Worm (Caenorhabditis elegans): Measurements from ENCODE around the gene Y71H2AM.1.
A peak's percentile ranks its signal among the peaks of the same experiment; 100 is the strongest.

Y71H2AM.1 gene

ce11 chrIII:2801800-2802515 is 24.9 kb upstream of the Y71H2AM.1 start, which contains the start of the genes twk-45 and Y71H2AM.25:
twk-45 (minus strand) TSS chrIII:2801900.
Y71H2AM.25 (plus strand) TSS chrIII:2802465.
- TF ChIP-seq unc-55 (GFP tag; optimal IDR thresholded peaks at IDR 0.05) (no peak), sem-4 (tag; optimal IDR thresholded peaks at IDR 0.05) (no peak), ztf-11 (tag; optimal IDR thresholded peaks at IDR 0.05) (no peak), nhr-10 (tag; optimal IDR thresholded peaks at IDR 0.05) (no peak), elt-1 (tag; optimal IDR thresholded peaks at IDR 0.05) (no peak), unc-39 (tag; optimal IDR thresholded peaks at IDR 0.05) (no peak), nhr-21 (tag; optimal IDR thresholded peaks at IDR 0.05) (no peak), sma-3 (GFP tag; optimal IDR thresholded peaks at IDR 0.05) (no peak), nhr-77 (tag; optimal IDR thresholded peaks at IDR 0.05) (no peak), lin-13 (GFP tag; optimal IDR thresholded peaks at IDR 0.05) (no peak), egl-27 (tag; optimal IDR thresholded peaks at IDR 0.05) (no peak), fos-1 (tag; optimal IDR thresholded peaks at IDR 0.05) (no peak), R02D3.7 (tag; optimal IDR thresholded peaks at IDR 0.05) (no peak), lsy-2 (tag; optimal IDR thresholded peaks at IDR 0.05) (no peak), lin-11 (tag; optimal IDR thresholded peaks at IDR 0.05) (no peak), nhr-6 (tag; optimal IDR thresholded peaks at IDR 0.05) (no peak), dmd-4 (tag; optimal IDR thresholded peaks at IDR 0.05) (no peak), lin-39 (tag; optimal IDR thresholded peaks at IDR 0.05) (no peak), blmp-1 (tag; optimal IDR thresholded peaks at IDR 0.05; ENCODE audit: insufficient read depth) (no peak), mbf-1 (tag; optimal IDR thresholded peaks at IDR 0.05) (no peak)

ce11 chrIII:2804461-2804860 is 22.4 kb upstream of the Y71H2AM.1 start:
- peak; percentile 64 for TF ChIP-seq F13H6.1 (tag; optimal IDR thresholded peaks at IDR 0.05)
- peak; percentile 66 for TF ChIP-seq nhr-6 (tag; optimal IDR thresholded peaks at IDR 0.05)
- TF ChIP-seq gmeb-1 (tag; optimal IDR thresholded peaks at IDR 0.05) = peak; percentile 73
- no peak for TF ChIP-seq zag-1 (tag; optimal IDR thresholded peaks at IDR 0.05)
- TF ChIP-seq nhr-23 (tag; optimal IDR thresholded peaks at IDR 0.05) = no peak
- TF ChIP-seq nhr-129 (tag; optimal IDR thresholded peaks at IDR 0.05) = peak; percentile 88
- TF ChIP-seq lin-39 (tag; optimal IDR thresholded peaks at IDR 0.05) = no peak
- peak; percentile 21 for TF ChIP-seq sma-3 (GFP tag; optimal IDR thresholded peaks at IDR 0.05)
- peak; percentile 40 for TF ChIP-seq unc-55 (GFP tag; optimal IDR thresholded peaks at IDR 0.05)
- no peak for TF ChIP-seq elt-3 (tag; optimal IDR thresholded peaks at IDR 0.05)
- peak; percentile 76 for TF ChIP-seq C34F6.9 (tag; optimal IDR thresholded peaks at IDR 0.05)
- no peak for TF ChIP-seq skn-1 (tag; optimal IDR thresholded peaks at IDR 0.05)
- TF ChIP-seq unc-39 (tag; optimal IDR thresholded peaks at IDR 0.05) = no peak
- TF ChIP-seq dmd-4 (tag; optimal IDR thresholded peaks at IDR 0.05) = no peak
- TF ChIP-seq blmp-1 (tag; optimal IDR thresholded peaks at IDR 0.05; ENCODE audit: insufficient read depth) = no peak
- peak; percentile 50 for TF ChIP-seq fos-1 (tag; optimal IDR thresholded peaks at IDR 0.05)
- TF ChIP-seq ztf-11 (tag; optimal IDR thresholded peaks at IDR 0.05) = no peak
- TF ChIP-seq snpc-4 (tag; optimal IDR thresholded peaks at IDR 0.05) = peak; percentile 11
- peak; percentile 55 to 86 for TF ChIP-seq lsy-2 (tag; optimal IDR thresholded peaks at IDR 0.05)
- peak; percentile 62 for TF ChIP-seq sem-4 (tag; optimal IDR thresholded peaks at IDR 0.05)
- no peak for TF ChIP-seq Y55F3AM.14 (GFP tag; optimal IDR thresholded peaks at IDR 0.05)
- TF ChIP-seq mab-5 (tag; optimal IDR thresholded peaks at IDR 0.05) = no peak
- peak; percentile 57 for TF ChIP-seq lin-13 (GFP tag; optimal IDR thresholded peaks at IDR 0.05)
- no peak for TF ChIP-seq nhr-12 (tag; optimal IDR thresholded peaks at IDR 0.05)
- TF ChIP-seq nhr-21 (tag; optimal IDR thresholded peaks at IDR 0.05) = peak; percentile 54
- TF ChIP-seq mdl-1 (tag; optimal IDR thresholded peaks at IDR 0.05) = peak; percentile 43 to 56
- TF ChIP-seq aly-2 (tag; optimal IDR thresholded peaks at IDR 0.05) = no peak
- peak; percentile 74 for TF ChIP-seq nhr-25 (tag; optimal IDR thresholded peaks at IDR 0.05)
- peak; percentile 70 for TF ChIP-seq crh-2 (tag; optimal IDR thresholded peaks at IDR 0.05)

- TF ChIP-seq aly-2 (tag; optimal IDR thresholded peaks at IDR 0.05) (no peak), F13H6.1 (tag; optimal IDR thresholded peaks at IDR 0.05) (no peak), lsy-2 (tag; optimal IDR thresholded peaks at IDR 0.05) (peak; percentile 51 to 81), lin-39 (tag; optimal IDR thresholded peaks at IDR 0.05) (no peak), mab-5 (tag; optimal IDR thresholded peaks at IDR 0.05) (no peak), lin-13 (GFP tag; optimal IDR thresholded peaks at IDR 0.05) (peak; percentile 29), ztf-11 (tag; optimal IDR thresholded peaks at IDR 0.05) (no peak), blmp-1 (tag; optimal IDR thresholded peaks at IDR 0.05; ENCODE audit: insufficient read depth) (no peak), elt-3 (tag; optimal IDR thresholded peaks at IDR 0.05) (no peak), nhr-21 (tag; optimal IDR thresholded peaks at IDR 0.05) (no peak), mdl-1 (tag; optimal IDR thresholded peaks at IDR 0.05) (no peak), ZK546.5 (tag; optimal IDR thresholded peaks at IDR 0.05) (no peak), sma-9 (GFP tag; optimal IDR thresholded peaks at IDR 0.05) (no peak), sma-9 (tag; optimal IDR thresholded peaks at IDR 0.05) (no peak), nhr-23 (tag; optimal IDR thresholded peaks at IDR 0.05) (no peak), elt-1 (tag; optimal IDR thresholded peaks at IDR 0.05) (no peak), nhr-237 (tag; optimal IDR thresholded peaks at IDR 0.05) (no peak), skn-1 (tag; optimal IDR thresholded peaks at IDR 0.05) (no peak), ceh-16 (tag; optimal IDR thresholded peaks at IDR 0.05) (no peak), nhr-10 (tag; optimal IDR thresholded peaks at IDR 0.05) (no peak), crh-2 (tag; optimal IDR thresholded peaks at IDR 0.05) (peak; percentile 34), nhr-12 (tag; optimal IDR thresholded peaks at IDR 0.05) (no peak), zag-1 (tag; optimal IDR thresholded peaks at IDR 0.05) (no peak), unc-39 (tag; optimal IDR thresholded peaks at IDR 0.05) (no peak), nhr-77 (tag; optimal IDR thresholded peaks at IDR 0.05) (no peak), egl-27 (tag; optimal IDR thresholded peaks at IDR 0.05) (peak; percentile 30), lin-11 (tag; optimal IDR thresholded peaks at IDR 0.05) (no peak), nhr-6 (tag; optimal IDR thresholded peaks at IDR 0.05) (no peak), R02D3.7 (tag; optimal IDR thresholded peaks at IDR 0.05) (no peak), alr-1 (tag; optimal IDR thresholded peaks at IDR 0.05) (no peak), nhr-129 (tag; optimal IDR thresholded peaks at IDR 0.05) (no peak), sem-4 (tag; optimal IDR thresholded peaks at IDR 0.05) (no peak), ceh-82 (tag; optimal IDR thresholded peaks at IDR 0.05) (no peak), ztf-1 (GFP tag; conservative IDR thresholded peaks at IDR 0.05) (no peak)
Measured at ce11 chrIII:2805084-2805483, 21.8 kb upstream of the Y71H2AM.1 start, which contains the start of gene Y71H2AM.3. Y71H2AM.3 (plus strand) TSS chrIII:2805430.
